Worm (Caenorhabditis elegans) whole organism, young adult: ENCODE data around the gene srh-21.

ENCODE experiments used
- B0019.2 ChIP-seq: fragments of 200-800 bp; sonication (Bioruptor generic); conservative IDR thresholded peaks from 2 replicates; pipeline ENCODE4 v1.3.6; 2022; ENCODE audit warnings: missing genetic modification reagents, missing genetic modification characterization, missing compliant biosample characterization
- C06A6.2 ChIP-seq: fragments of 200-800 bp; sonication (Bioruptor generic); conservative IDR thresholded peaks from 2 replicates; pipeline ENCODE4 v1.3.6; 2022; ENCODE audit warnings: missing genetic modification characterization, missing compliant biosample characterization
- D2030.7 ChIP-seq: fragments of 200-800 bp; sonication (Bioruptor generic); IDR thresholded peaks from 2 replicates; pipeline ENCODE4 v1.3.6; 2022; ENCODE audit warnings: missing genetic modification reagents, missing genetic modification characterization, missing compliant biosample characterization
- F10E7.11 ChIP-seq: sonication (generic microtip); optimal IDR thresholded peaks from 2 replicates; lab custom pipeline; 2017; ENCODE audit warnings: mild to moderate bottlenecking, missing genetic modification characterization, moderate library complexity, missing compliant biosample characterization
- F49E8.2 ChIP-seq: sonication (generic microtip); optimal IDR thresholded peaks from 3 replicates; lab custom pipeline; 2017; ENCODE audit warnings: missing genetic modification characterization, mild to moderate bottlenecking, missing compliant biosample characterization, antibody characterized with exemption, moderate library complexity; ENCODE audit not compliant: insufficient read depth
- F57C9.4 ChIP-seq: sonication (generic microtip); optimal IDR thresholded peaks from 2 replicates; lab custom pipeline; 2017; ENCODE audit warnings: mild to moderate bottlenecking, missing genetic modification characterization, missing compliant biosample characterization
- T26A5.8 ChIP-seq: sonication (generic microtip); optimal IDR thresholded peaks from 2 replicates; lab custom pipeline; 2016; ENCODE audit warnings: missing genetic modification characterization, missing compliant biosample characterization
- Y56A3A.18 ChIP-seq: fragments of 200-800 bp; sonication (Bioruptor generic); IDR thresholded peaks from 2 replicates; pipeline ENCODE4 v1.3.6; 2022; ENCODE audit warnings: missing genetic modification reagents, missing genetic modification characterization, missing compliant biosample characterization
- ZK185.1 ChIP-seq: sonication (generic microtip); optimal IDR thresholded peaks from 2 replicates; lab custom pipeline; 2016; ENCODE audit warnings: mild to moderate bottlenecking, missing genetic modification characterization, missing compliant biosample characterization; ENCODE audit not compliant: poor library complexity, severe bottlenecking
- attf-3 ChIP-seq: fragments of 200-800 bp; sonication (Bioruptor generic); conservative IDR thresholded peaks from 2 replicates; pipeline ENCODE4 v1.3.6; 2022; ENCODE audit warnings: missing genetic modification reagents, missing genetic modification characterization, missing compliant biosample characterization
- bed-2 ChIP-seq: fragments of 200-800 bp; sonication (Bioruptor generic); IDR thresholded peaks from 2 replicates; pipeline ENCODE4 v1.3.6; 2022; ENCODE audit warnings: missing genetic modification reagents, missing genetic modification characterization, missing compliant biosample characterization
- ccch-3 ChIP-seq: fragments of 200-800 bp; sonication (Bioruptor generic); optimal IDR thresholded peaks from 2 replicates; lab custom pipeline; 2018; ENCODE audit warnings: mild to moderate bottlenecking, missing genetic modification characterization, missing compliant biosample characterization
- ceh-40 ChIP-seq: fragments of 200-800 bp; sonication (Bioruptor generic); IDR thresholded peaks from 2 replicates; pipeline ENCODE4 v1.3.6; 2022; ENCODE audit warnings: missing genetic modification characterization, missing compliant biosample characterization
- ceh-58 ChIP-seq: fragments of 200-800 bp; sonication (Bioruptor generic); IDR thresholded peaks from 2 replicates; pipeline ENCODE4 v1.3.6; 2022; ENCODE audit warnings: missing genetic modification characterization, missing compliant biosample characterization
- dpl-1 ChIP-seq: fragments of 150-350 bp; optimal IDR thresholded peaks from 2 replicates; lab custom pipeline; 2014; ENCODE audit warnings: missing biosample characterization, missing genetic modification reagents, missing genetic modification characterization
- egl-44 ChIP-seq: fragments of 200-800 bp; sonication (Bioruptor generic); IDR thresholded peaks from 2 replicates; pipeline ENCODE4 v1.3.6; 2022; ENCODE audit warnings: missing genetic modification reagents, missing genetic modification characterization, missing compliant biosample characterization
- egrh-3 ChIP-seq: fragments of 200-800 bp; sonication (Bioruptor generic); IDR thresholded peaks from 2 replicates; pipeline ENCODE4 v1.3.6; 2022; ENCODE audit warnings: missing genetic modification reagents, missing genetic modification characterization, missing compliant biosample characterization
- him-1 ChIP-seq: sonication (generic microtip); optimal IDR thresholded peaks from 2 replicates; lab custom pipeline; 2016; ENCODE audit warnings: missing genotype, missing genetic modification reagents, missing genetic modification characterization, missing compliant biosample characterization
- hlh-12 ChIP-seq: sonication (generic microtip); optimal IDR thresholded peaks from 2 replicates; lab custom pipeline; 2016; ENCODE audit warnings: missing genetic modification characterization, missing compliant biosample characterization
- hlh-26 ChIP-seq: fragments of 200-800 bp; sonication (Bioruptor generic); conservative IDR thresholded peaks from 2 replicates; pipeline ENCODE4 v1.3.6; 2022; ENCODE audit warnings: missing genetic modification reagents, missing genetic modification characterization, missing compliant biosample characterization
- hmg-1.2 ChIP-seq: fragments of 200-800 bp; sonication (Bioruptor generic); IDR thresholded peaks from 2 replicates; pipeline ENCODE4 v1.3.6; 2022; ENCODE audit warnings: missing genetic modification reagents, missing genetic modification characterization, missing compliant biosample characterization
- hsf-1 ChIP-seq: fragments of 200-800 bp; sonication (Bioruptor generic); IDR thresholded peaks from 2 replicates; pipeline ENCODE4 v1.3.6; 2022; ENCODE audit warnings: missing genetic modification reagents, missing genetic modification characterization, missing compliant biosample characterization
- lag-1 ChIP-seq: fragments of 200-800 bp; sonication (Bioruptor generic); IDR thresholded peaks from 2 replicates; pipeline ENCODE4 v1.3.6; 2022; ENCODE audit warnings: missing genetic modification reagents, missing genetic modification characterization, missing compliant biosample characterization
- let-607 ChIP-seq, 2 experiments: fragments of 200-800 bp in 1 of 2; sonication (Bioruptor generic) in 1 of 2; sonication (generic microtip) in 1 of 2; optimal IDR thresholded peaks; 2 replicates each; lab custom pipeline; 2016 to 2018; ENCODE audit warnings: mild to moderate bottlenecking in 2 of 2, missing compliant biosample characterization in 2 of 2, missing genetic modification characterization in 2 of 2, moderate library complexity in 2 of 2, missing genotype in 1 of 2
- lin-35 ChIP-seq, 3 experiments: fragments of 150-350 bp in 2 of 3; sonication (generic microtip) in 1 of 3; optimal IDR thresholded peaks; 2 replicates each; lab custom pipeline; 2014 to 2018; ENCODE audit warnings: missing biosample characterization in 3 of 3, missing genetic modification characterization in 3 of 3, missing genetic modification reagents in 3 of 3
- lin-40 ChIP-seq: sonication (generic microtip); optimal IDR thresholded peaks from 2 replicates; lab custom pipeline; 2016; ENCODE audit warnings: missing genetic modification characterization, mild to moderate bottlenecking, missing compliant biosample characterization, missing genotype, missing genetic modification reagents
- madf-8 ChIP-seq: fragments of 200-800 bp; sonication (Bioruptor generic); conservative IDR thresholded peaks from 2 replicates; pipeline ENCODE4 v1.3.6; 2022; ENCODE audit warnings: missing genetic modification reagents, missing genetic modification characterization, missing compliant biosample characterization
- mel-28 ChIP-seq: sonication (generic microtip); optimal IDR thresholded peaks from 2 replicates; lab custom pipeline; 2016; ENCODE audit warnings: borderline replicate concordance, mild to moderate bottlenecking, missing genetic modification characterization, missing compliant biosample characterization
- nfya-1 ChIP-seq: sonication (generic microtip); optimal IDR thresholded peaks from 2 replicates; lab custom pipeline; 2017; ENCODE audit warnings: antibody characterized with exemption, missing compliant biosample characterization, missing genetic modification characterization, borderline replicate concordance; ENCODE audit not compliant: insufficient read depth
- nhr-80 ChIP-seq: sonication (generic microtip); optimal IDR thresholded peaks from 2 replicates; lab custom pipeline; 2016; ENCODE audit warnings: missing genetic modification characterization, missing compliant biosample characterization
- nhr-90 ChIP-seq: sonication (generic microtip); optimal IDR thresholded peaks from 2 replicates; lab custom pipeline; 2016; ENCODE audit warnings: missing genotype, mild to moderate bottlenecking, missing genetic modification characterization, missing compliant biosample characterization
- somi-1 ChIP-seq: fragments of 200-800 bp; sonication (Bioruptor generic); optimal IDR thresholded peaks from 2 replicates; lab custom pipeline; 2018; ENCODE audit warnings: mild to moderate bottlenecking, missing genetic modification characterization, missing compliant biosample characterization
- tbp1 ChIP-seq: fragments of 200-800 bp; sonication (Bioruptor generic); optimal IDR thresholded peaks from 2 replicates; lab custom pipeline; 2018; ENCODE audit warnings: mild to moderate bottlenecking, missing genetic modification characterization, missing compliant biosample characterization
- tlf-1 ChIP-seq: fragments of 200-800 bp; sonication (Bioruptor generic); optimal IDR thresholded peaks from 2 replicates; lab custom pipeline; 2018; ENCODE audit warnings: mild to moderate bottlenecking, missing genetic modification characterization, missing compliant biosample characterization
- zfh-2 ChIP-seq: fragments of 200-800 bp; sonication (Bioruptor generic); conservative IDR thresholded peaks from 2 replicates; pipeline ENCODE4 v1.3.6; 2022; ENCODE audit warnings: missing genetic modification reagents, missing genetic modification characterization, missing compliant biosample characterization
- zim-3 ChIP-seq: sonication (generic microtip); optimal IDR thresholded peaks from 2 replicates; lab custom pipeline; 2017; ENCODE audit warnings: mild to moderate bottlenecking, missing genetic modification characterization, moderate library complexity, missing compliant biosample characterization
- ztf-26 ChIP-seq: sonication (generic microtip); optimal IDR thresholded peaks from 2 replicates; lab custom pipeline; 2017; ENCODE audit warnings: missing genetic modification characterization, missing compliant biosample characterization

Gene srh-21

ce11 chrV:4926371-4926770 is at the start of gene srh-21:
Gene srh-21 (plus strand): TSS chrV:4926671.
- no peak for TF ChIP-seq zim-3
- TF ChIP-seq tlf-1 (GFP tag; lab: Kevin White, UChicago): no peak
- TF ChIP-seq lin-40 (tag; lab: Kevin White, UChicago): no peak
- no peak for TF ChIP-seq ztf-26 (tag; lab: Kevin White, UChicago)
- no peak for TF ChIP-seq hlh-12
- TF ChIP-seq nhr-80: no peak
- TF ChIP-seq F57C9.4 (tag; lab: Kevin White, UChicago): no peak
- TF ChIP-seq hlh-26: no peak
- TF ChIP-seq madf-8 (GFP tag; lab: Robert Waterston, UW): no peak
- no peak for TF ChIP-seq zfh-2 (GFP tag; lab: Robert Waterston, UW)
- TF ChIP-seq egrh-3: no peak
- no peak for TF ChIP-seq let-607 (tag; optimal IDR thresholded peaks at IDR 0.05; lab: Kevin White, UChicago)
- TF ChIP-seq F10E7.11 (tag; lab: Kevin White, UChicago): no peak
- TF ChIP-seq lag-1 (GFP tag; lab: Robert Waterston, UW): no peak
- no peak for TF ChIP-seq F49E8.2 (tag; lab: Kevin White, UChicago)
- TF ChIP-seq egl-44 (GFP tag; lab: Robert Waterston, UW): no peak
- no peak for TF ChIP-seq somi-1 (GFP tag; lab: Kevin White, UChicago)
- no peak for TF ChIP-seq C06A6.2 (GFP tag; lab: Robert Waterston, UW)

DNA sequence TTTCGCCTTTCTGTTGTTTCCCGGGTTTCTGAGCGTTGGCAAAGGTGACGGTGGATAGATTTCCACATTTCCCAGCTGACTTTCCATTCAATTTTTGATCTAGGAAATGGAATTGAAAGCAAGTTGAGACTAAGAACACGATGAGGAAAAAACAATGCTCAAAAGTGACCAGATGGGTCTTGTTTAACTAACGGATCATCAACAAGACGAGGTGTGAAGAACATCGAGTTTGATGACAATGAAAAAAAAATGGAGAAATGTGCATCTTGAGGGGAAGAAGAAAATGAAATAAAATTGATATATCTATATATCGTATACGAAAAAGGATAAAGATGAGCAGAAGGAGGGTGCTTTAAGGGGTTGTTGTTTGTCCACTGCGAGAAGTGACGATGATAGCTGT is 48.9 kb upstream of the srh-21 start, which contains the start of gene T19H12.6:
TSS of gene T19H12.6 (minus strand) at position 101 of the 400 bp plus-strand sequence.
- no peak for TF ChIP-seq B0019.2 (GFP tag; lab: Robert Waterston, UW)
- no peak for TF ChIP-seq ceh-58 (GFP tag; lab: Robert Waterston, UW)
- TF ChIP-seq ZK185.1: no peak
- TF ChIP-seq tbp1: no peak
- TF ChIP-seq lin-40 (tag; lab: Kevin White, UChicago): no peak
- no peak for TF ChIP-seq mel-28
- TF ChIP-seq hmg-1.2 (GFP tag; lab: Robert Waterston, UW): no peak
- no peak for TF ChIP-seq F57C9.4 (tag; lab: Kevin White, UChicago)
- TF ChIP-seq nfya-1 (tag; lab: Kevin White, UChicago): no peak
- no peak for TF ChIP-seq zim-3
- TF ChIP-seq bed-2: no peak
- TF ChIP-seq T26A5.8 (tag; lab: Kevin White, UChicago): no peak
- TF ChIP-seq attf-3 (GFP tag; lab: Robert Waterston, UW): no peak
- no peak for TF ChIP-seq ceh-40 (GFP tag; lab: Robert Waterston, UW)
- no peak for TF ChIP-seq dpl-1 (GFP tag; lab: Kevin White, UChicago)
- no peak for TF ChIP-seq him-1

DNA sequence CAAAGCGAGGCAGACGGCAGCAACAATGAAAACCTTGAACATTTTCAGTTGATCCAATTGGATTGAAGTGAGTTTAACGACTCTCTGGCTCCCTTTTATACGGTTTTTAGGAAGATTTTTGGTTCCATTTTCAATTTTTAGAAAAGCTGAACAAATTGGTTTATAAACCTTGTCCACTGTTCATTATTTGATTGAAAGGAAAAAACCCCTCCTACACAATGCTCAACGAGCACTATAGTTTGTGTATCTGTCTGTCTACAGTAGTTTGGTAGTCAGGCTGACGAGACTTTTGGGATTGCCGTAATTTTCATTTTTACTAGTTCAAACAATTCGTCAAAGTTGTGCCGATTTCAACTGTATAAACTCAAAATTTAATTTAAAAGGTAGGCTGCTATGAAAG is 47.2 kb upstream of the srh-21 start, which contains the start of gene T19H12.15:
TSS of gene T19H12.15 (minus strand) at position 101 of the 400 bp plus-strand sequence.
- TF ChIP-seq lin-35 (GFP tag; optimal IDR thresholded peaks at IDR 0.05; lab: Kevin White, UChicago) (no peak), ZK185.1 (no peak), Y56A3A.18 (GFP tag; lab: Robert Waterston, UW) (no peak), D2030.7 (no peak), hsf-1 (GFP tag; lab: Robert Waterston, UW) (no peak), nhr-90 (no peak), ccch-3 (GFP tag; lab: Kevin White, UChicago) (no peak), him-1 (no peak)
